Fruit fly (Drosophila melanogaster) whole organism, embryonic: Measurements from ENCODE around the gene wam.
A peak's percentile ranks its signal among the peaks of the same experiment; 100 is the strongest.

ENCODE experiments used
- Antp ChIP-seq: fragments of 200-800 bp; sonication (Bioruptor generic); optimal IDR thresholded peaks from 3 replicates; lab custom pipeline; 2016; ENCODE audit warnings: missing biosample characterization, missing genetic modification characterization
- Atf6 ChIP-seq: fragments of 200-800 bp; sonication (Bioruptor generic); IDR thresholded peaks from 2 replicates; pipeline ENCODE4 v1.3.6; 2022; ENCODE audit warnings: missing biosample characterization, missing genetic modification characterization
- B-H2 ChIP-seq: fragments of 200-800 bp; sonication (Bioruptor generic); optimal IDR thresholded peaks from 2 replicates; lab custom pipeline; 2018; ENCODE audit warnings: missing biosample characterization, mild to moderate bottlenecking, missing genetic modification characterization
- Bteb2 ChIP-seq: fragments of 200-800 bp; sonication (Bioruptor generic); optimal IDR thresholded peaks from 2 replicates; lab custom pipeline; 2016; ENCODE audit warnings: missing biosample characterization, missing genetic modification characterization
- CG10565 ChIP-seq: fragments of 200-800 bp; sonication (Bioruptor generic); optimal IDR thresholded peaks from 3 replicates; lab custom pipeline; 2016; ENCODE audit warnings: missing biosample characterization, mild to moderate bottlenecking, missing genetic modification characterization
- CG11504 ChIP-seq: fragments of 200-800 bp; sonication (Bioruptor generic); optimal IDR thresholded peaks from 3 replicates; lab custom pipeline; 2019; ENCODE audit warnings: missing biosample characterization, mild to moderate bottlenecking, missing genetic modification characterization, moderate library complexity
- CG12236 ChIP-seq: fragments of 200-800 bp; sonication (Bioruptor generic); optimal IDR thresholded peaks from 2 replicates; lab custom pipeline; 2016; ENCODE audit warnings: missing biosample characterization, missing genetic modification characterization
- CG12659 ChIP-seq: fragments of 200-800 bp; sonication (Bioruptor generic); optimal IDR thresholded peaks from 3 replicates; lab custom pipeline; 2017; ENCODE audit warnings: mild to moderate bottlenecking, missing biosample characterization, missing genetic modification reagents, missing genetic modification characterization
- CG13287 ChIP-seq: fragments of 200-800 bp; sonication (Bioruptor generic); IDR thresholded peaks from 2 replicates; pipeline ENCODE4 v1.3.6; 2022; ENCODE audit warnings: missing biosample characterization, missing genetic modification characterization; ENCODE audit not compliant: partially characterized antibody
- CG14014 ChIP-seq: fragments of 200-800 bp; sonication (Bioruptor generic); IDR thresholded peaks from 2 replicates; pipeline ENCODE4 v1.3.6; 2022; ENCODE audit warnings: missing biosample characterization, missing genetic modification characterization
- CG14667 ChIP-seq: fragments of 200-800 bp; sonication (Bioruptor generic); IDR thresholded peaks from 2 replicates; pipeline ENCODE4 v1.3.6; 2022; ENCODE audit warnings: missing biosample characterization, missing genetic modification characterization
- CG15479 ChIP-seq: fragments of 200-800 bp; sonication (Bioruptor generic); optimal IDR thresholded peaks from 3 replicates; lab custom pipeline; 2019; ENCODE audit warnings: missing biosample characterization, mild to moderate bottlenecking, missing genetic modification characterization, moderate library complexity
- CG15601 ChIP-seq: fragments of 200-800 bp; sonication (Bioruptor generic); optimal IDR thresholded peaks from 3 replicates; lab custom pipeline; 2019; ENCODE audit warnings: missing biosample characterization, mild to moderate bottlenecking, missing genetic modification characterization, moderate library complexity
- CG17328 ChIP-seq: fragments of 200-800 bp; sonication (Bioruptor generic); IDR thresholded peaks from 2 replicates; pipeline ENCODE4 v1.3.6; 2022; ENCODE audit warnings: missing biosample characterization, missing genetic modification characterization
- CG3163 ChIP-seq: fragments of 200-800 bp; sonication (Bioruptor generic); optimal IDR thresholded peaks from 3 replicates; lab custom pipeline; 2016; ENCODE audit warnings: missing biosample characterization, missing genetic modification characterization
- CG3281 ChIP-seq: fragments of 200-800 bp; sonication (Bioruptor generic); optimal IDR thresholded peaks from 3 replicates; lab custom pipeline; 2017; ENCODE audit warnings: missing biosample characterization, mild to moderate bottlenecking, missing genetic modification characterization
- CG34376 ChIP-seq: fragments of 200-800 bp; sonication (Bioruptor generic); optimal IDR thresholded peaks from 2 replicates; lab custom pipeline; 2018; ENCODE audit warnings: missing biosample characterization, mild to moderate bottlenecking, missing genetic modification characterization
- CG4707 ChIP-seq: fragments of 200-800 bp; sonication (Bioruptor generic); optimal IDR thresholded peaks from 2 replicates; lab custom pipeline; 2018; ENCODE audit warnings: missing biosample characterization, mild to moderate bottlenecking, missing genetic modification characterization, moderate library complexity
- CG6765 ChIP-seq: fragments of 200-800 bp; sonication (Bioruptor generic); optimal IDR thresholded peaks from 3 replicates; lab custom pipeline; 2017; ENCODE audit warnings: missing biosample characterization, mild to moderate bottlenecking, missing genetic modification characterization
- CG8089 ChIP-seq: fragments of 200-800 bp; sonication (Bioruptor generic); optimal IDR thresholded peaks from 3 replicates; lab custom pipeline; 2016; ENCODE audit warnings: missing biosample characterization, missing genetic modification characterization
- CG8359 ChIP-seq: fragments of 200-800 bp; sonication (Bioruptor generic); optimal IDR thresholded peaks from 2 replicates; lab custom pipeline; 2017; ENCODE audit warnings: missing biosample characterization, mild to moderate bottlenecking, missing genetic modification characterization, borderline replicate concordance
- CG9437 ChIP-seq: fragments of 200-800 bp; sonication (Bioruptor generic); optimal IDR thresholded peaks from 2 replicates; lab custom pipeline; 2018; ENCODE audit warnings: missing biosample characterization, mild to moderate bottlenecking, missing genetic modification characterization
- Dbx ChIP-seq: fragments of 200-800 bp; sonication (Bioruptor generic); IDR thresholded peaks from 3 replicates; pipeline ENCODE4 v1.3.6; 2022; ENCODE audit warnings: missing biosample characterization, missing genetic modification characterization
- E2f1 ChIP-seq: fragments of 200-800 bp; sonication (Bioruptor generic); IDR thresholded peaks from 2 replicates; pipeline ENCODE4 v1.3.6; 2022; ENCODE audit warnings: missing biosample characterization, missing genetic modification characterization
- Fer1 ChIP-seq: fragments of 200-800 bp; sonication (Bioruptor generic); optimal IDR thresholded peaks from 2 replicates; lab custom pipeline; 2017; ENCODE audit warnings: missing biosample characterization, mild to moderate bottlenecking, missing genetic modification characterization
- HmgZ ChIP-seq: fragments of 200-800 bp; sonication (Bioruptor generic); optimal IDR thresholded peaks from 2 replicates; lab custom pipeline; 2018; ENCODE audit warnings: missing biosample characterization, mild to moderate bottlenecking, missing genetic modification characterization
- Hr78 ChIP-seq, 2 experiments: fragments of 200-800 bp in 1 of 2; fragments of >200 bp in 1 of 2; sonication (Bioruptor generic) in 1 of 2; optimal IDR thresholded peaks; 2 replicates each; lab custom pipeline; 2017 to 2019; ENCODE audit warnings: missing biosample characterization in 2 of 2, missing genetic modification characterization in 2 of 2, mild to moderate bottlenecking in 1 of 2, moderate library complexity in 1 of 2
- Med ChIP-seq: fragments of 200-800 bp; sonication (Bioruptor generic); peaks from one replicate; lab custom pipeline; 2016; ENCODE audit warnings: missing biosample characterization, missing genetic modification characterization, mild to moderate bottlenecking, inconsistent platforms, moderate library complexity
- Ravus ChIP-seq: fragments of 200-800 bp; sonication (Bioruptor generic); IDR thresholded peaks from 2 replicates; pipeline ENCODE4 v1.3.6; 2022; ENCODE audit warnings: missing biosample characterization, missing genetic modification characterization
- Scr ChIP-seq: fragments of 200-800 bp; sonication (Bioruptor generic); IDR thresholded peaks from 2 replicates; pipeline ENCODE4 v1.3.6; 2022; ENCODE audit warnings: missing biosample characterization, missing genetic modification characterization; ENCODE audit not compliant: partially characterized antibody
- Side ChIP-seq: fragments of 200-800 bp; sonication (Bioruptor generic); optimal IDR thresholded peaks from 2 replicates; lab custom pipeline; 2016; ENCODE audit warnings: missing biosample characterization, missing genetic modification characterization
- Sin3A ChIP-seq: fragments of >200 bp; optimal IDR thresholded peaks from 2 replicates; lab custom pipeline; 2018
- Sox100B ChIP-seq: fragments of 200-800 bp; sonication (Bioruptor generic); optimal IDR thresholded peaks from 3 replicates; lab custom pipeline; 2018; ENCODE audit warnings: missing biosample characterization, mild to moderate bottlenecking, missing genetic modification characterization
- Sox102F ChIP-seq: fragments of 200-800 bp; sonication (Bioruptor generic); optimal IDR thresholded peaks from 2 replicates; lab custom pipeline; 2018; ENCODE audit warnings: missing biosample characterization, mild to moderate bottlenecking, missing genetic modification characterization, moderate library complexity
- Xbp1 ChIP-seq: fragments of 200-800 bp; sonication (Bioruptor generic); optimal IDR thresholded peaks from 3 replicates; lab custom pipeline; 2016; ENCODE audit warnings: missing biosample characterization, mild to moderate bottlenecking, missing genetic modification characterization
- Xrp1 ChIP-seq: fragments of 200-800 bp; sonication (Bioruptor generic); IDR thresholded peaks from 2 replicates; pipeline ENCODE4 v1.3.6; 2022; ENCODE audit warnings: missing biosample characterization, missing genetic modification characterization
- cato ChIP-seq: fragments of 200-800 bp; sonication (Bioruptor generic); optimal IDR thresholded peaks from 2 replicates; lab custom pipeline; 2016; ENCODE audit warnings: missing biosample characterization, missing genetic modification characterization, borderline replicate concordance
- ci ChIP-seq: fragments of 200-800 bp; sonication (Bioruptor generic); IDR thresholded peaks from 3 replicates; pipeline ENCODE4 v1.3.6; 2022; ENCODE audit warnings: missing biosample characterization, missing genetic modification characterization
- croc ChIP-seq: fragments of 200-800 bp; sonication (Bioruptor generic); conservative IDR thresholded peaks from 3 replicates; pipeline ENCODE4 v1.3.6; 2022; ENCODE audit warnings: missing biosample characterization, missing genetic modification characterization
- da ChIP-seq: fragments of 200-800 bp; sonication (Bioruptor generic); optimal IDR thresholded peaks from 2 replicates; lab custom pipeline; 2016; ENCODE audit warnings: missing biosample characterization, missing genetic modification characterization
- dmrt11E ChIP-seq: fragments of 200-800 bp; sonication (Bioruptor generic); optimal IDR thresholded peaks from 3 replicates; lab custom pipeline; 2018; ENCODE audit warnings: missing biosample characterization, mild to moderate bottlenecking, missing genetic modification characterization, moderate library complexity
- fd96Cb ChIP-seq: fragments of 200-800 bp; sonication (Bioruptor generic); optimal IDR thresholded peaks from 2 replicates; lab custom pipeline; 2018; ENCODE audit warnings: missing biosample characterization, mild to moderate bottlenecking, missing genetic modification characterization, moderate library complexity
- gce ChIP-seq: fragments of 200-800 bp; sonication (Bioruptor generic); IDR thresholded peaks from 3 replicates; pipeline ENCODE4 v1.3.6; 2022; ENCODE audit warnings: missing biosample characterization, missing genetic modification characterization
- grau ChIP-seq: fragments of 200-800 bp; optimal IDR thresholded peaks from 3 replicates; lab custom pipeline; 2019; ENCODE audit warnings: missing biosample characterization, mild to moderate bottlenecking, missing genetic modification characterization, moderate library complexity
- h ChIP-seq: fragments of >200 bp; optimal IDR thresholded peaks from 2 replicates; lab custom pipeline; 2017
- ken ChIP-seq: fragments of 200-800 bp; sonication (Bioruptor generic); IDR thresholded peaks from 3 replicates; pipeline ENCODE4 v1.3.6; 2022; ENCODE audit warnings: missing biosample characterization, missing genetic modification characterization
- klu ChIP-seq: fragments of 200-800 bp; sonication (Bioruptor generic); IDR thresholded peaks from 2 replicates; pipeline ENCODE4 v1.3.6; 2022; ENCODE audit warnings: missing biosample characterization, missing genetic modification characterization
- org-1 ChIP-seq: fragments of 200-800 bp; sonication (Bioruptor generic); optimal IDR thresholded peaks from 2 replicates; lab custom pipeline; 2017; ENCODE audit warnings: missing biosample characterization, missing genetic modification characterization
- peb ChIP-seq: fragments of 200-800 bp; sonication (Bioruptor generic); IDR thresholded peaks from 2 replicates; pipeline ENCODE4 v1.3.6; 2022; ENCODE audit warnings: missing biosample characterization, missing genetic modification characterization
- salm ChIP-seq: fragments of 200-800 bp; sonication (Bioruptor generic); optimal IDR thresholded peaks from 2 replicates; lab custom pipeline; 2018; ENCODE audit warnings: missing biosample characterization, mild to moderate bottlenecking, missing genetic modification characterization
- slp2 ChIP-seq: fragments of 200-800 bp; sonication (Bioruptor generic); optimal IDR thresholded peaks from 2 replicates; lab custom pipeline; 2016; ENCODE audit warnings: missing biosample characterization, missing genetic modification characterization
- sr ChIP-seq: fragments of 200-800 bp; sonication (Bioruptor generic); IDR thresholded peaks from 3 replicates; pipeline ENCODE4 v1.3.6; 2022; ENCODE audit warnings: missing biosample characterization, missing genetic modification characterization

Gene wam

DNA sequence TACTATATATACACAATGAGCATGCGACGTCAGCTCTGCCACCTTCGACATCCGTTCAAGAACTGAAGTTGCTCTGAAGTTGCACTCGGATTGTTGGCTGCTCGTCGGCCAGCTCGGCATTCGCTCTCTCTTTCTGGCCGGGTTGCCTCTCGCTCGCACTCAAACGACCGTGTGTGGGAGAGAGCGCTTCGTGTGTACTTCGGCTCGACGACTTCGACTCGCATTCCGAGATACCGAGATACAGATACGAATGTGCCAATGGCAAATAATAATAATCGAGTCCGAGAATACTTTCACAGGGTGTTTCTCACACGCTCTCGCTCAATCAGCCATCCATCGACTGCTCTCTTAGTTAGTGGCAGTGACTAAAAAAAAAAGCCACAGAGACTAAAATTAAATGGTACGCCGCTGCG is 7.5 kb upstream of the wam start (continued):
- TF ChIP-seq croc (GFP tag; lab: Robert Waterston, UW) (no peak), da (GFP tag; lab: Kevin White, UChicago) (no peak), org-1 (GFP tag; lab: Kevin White, UChicago) (no peak), CG3281 (no peak), Sox100B (GFP tag; lab: Kevin White, UChicago) (no peak), gce (GFP tag; lab: Robert Waterston, UW) (0 out of 3 replicates have a peak, but pooled peaks have one; percentile 21), CG9437 (GFP tag; lab: Kevin White, UChicago) (no peak), Xrp1 (GFP tag; lab: Robert Waterston, UW) (peak; percentile 30; the same call in 1 of the 2 replicates), sr (GFP tag; lab: Robert Waterston, UW) (peak; percentile 87), CG14667 (GFP tag; lab: Robert Waterston, UW) (no peak), peb (GFP tag; lab: Robert Waterston, UW) (no peak), Sox102F (no peak), Ravus (GFP tag; lab: Robert Waterston, UW) (no peak), CG14014 (GFP tag; lab: Robert Waterston, UW) (no peak; the same call in 1 of the 2 replicates), CG4707 (GFP tag; lab: Kevin White, UChicago) (no peak), HmgZ (tag; lab: Kevin White, UChicago) (peak; percentile 56), CG12659 (GFP tag; lab: Kevin White, UChicago) (peak; percentile 30), slp2 (GFP tag; lab: Kevin White, UChicago) (no peak), CG11504 (tag; lab: Kevin White, UChicago) (peak; percentile 30), Atf6 (no peak), Hr78 (GFP tag; optimal IDR thresholded peaks at IDR 0.05; lab: Kevin White, UChicago) (no peak), CG8359 (GFP tag; lab: Kevin White, UChicago) (no peak), Xbp1 (GFP tag; lab: Kevin White, UChicago) (no peak), CG12236 (no peak), Fer1 (GFP tag; lab: Kevin White, UChicago) (peak; percentile 25), ken (GFP tag; lab: Robert Waterston, UW) (no peak), CG13287 (GFP tag; lab: Robert Waterston, UW) (peak; percentile 48), dmrt11E (tag; lab: Kevin White, UChicago) (no peak), grau (peak; percentile 17), Side (GFP tag; lab: Kevin White, UChicago) (peak; percentile 15), Scr (GFP tag; lab: Robert Waterston, UW) (peak; percentile 41), E2f1 (GFP tag; lab: Robert Waterston, UW) (no peak), Antp (GFP tag; lab: Kevin White, UChicago) (no peak), CG34376 (peak; percentile 79), Dbx (GFP tag; lab: Robert Waterston, UW) (0 out of 3 replicates have a peak, but pooled peaks have one; percentile 16), CG6765 (GFP tag; lab: Kevin White, UChicago) (no peak), h (lab: Kevin White, UChicago) (no peak), Bteb2 (GFP tag; lab: Kevin White, UChicago) (no peak), klu (no peak), Sin3A (lab: Kevin White, UChicago) (no peak), CG17328 (peak; percentile 42; the same call in 1 of the 2 replicates), CG8089 (GFP tag; lab: Kevin White, UChicago) (peak; percentile 34), CG15479 (GFP tag; lab: Kevin White, UChicago) (peak; percentile 63), CG10565 (GFP tag; lab: Kevin White, UChicago) (no peak), CG3163 (GFP tag; lab: Kevin White, UChicago) (peak; percentile 36), fd96Cb (tag; lab: Kevin White, UChicago) (no peak), CG15601 (tag; lab: Kevin White, UChicago) (no peak), salm (tag; lab: Kevin White, UChicago) (peak; percentile 46), cato (GFP tag; lab: Kevin White, UChicago) (no peak), Med (GFP tag; lab: Kevin White, UChicago) (peak; percentile 89), ci (GFP tag; lab: Robert Waterston, UW) (peak; percentile 83), B-H2 (GFP tag; lab: Kevin White, UChicago) (no peak)
